Worm (Caenorhabditis elegans) whole organism, L4 larva: ENCODE data around the gene din-1.

Experiments
- aha-1 ChIP-seq: fragments of 150-350 bp; peaks from one replicate; lab custom pipeline; 2014; ENCODE audit warnings: missing biosample characterization, missing genetic modification characterization
- ama-1 ChIP-seq: fragments of 150-350 bp; optimal IDR thresholded peaks from 2 replicates; lab custom pipeline; 2014; ENCODE audit warnings: inconsistent platforms, mixed read lengths
- ctbp-1 ChIP-seq: fragments of 200-800 bp; sonication (Bioruptor generic); IDR thresholded peaks from 2 replicates; pipeline ENCODE4 v1.3.6; 2022; ENCODE audit warnings: missing genetic modification reagents, missing genetic modification characterization, missing compliant biosample characterization
- daf-19 ChIP-seq: fragments of 200-800 bp; sonication (Bioruptor generic); conservative IDR thresholded peaks from 2 replicates; pipeline ENCODE4 v1.3.6; 2022; ENCODE audit warnings: missing genetic modification characterization, missing compliant biosample characterization
- dve-1 ChIP-seq: sonication (generic microtip); optimal IDR thresholded peaks from 2 replicates; lab custom pipeline; 2017; ENCODE audit warnings: antibody characterized with exemption, mild to moderate bottlenecking, missing genetic modification characterization, missing compliant biosample characterization; ENCODE audit not compliant: insufficient read depth
- egl-43 ChIP-seq: fragments of 200-800 bp; sonication (Bioruptor generic); IDR thresholded peaks from 2 replicates; pipeline ENCODE4 v1.3.6; 2022; ENCODE audit warnings: missing genetic modification reagents, missing genetic modification characterization, missing compliant biosample characterization
- madf-5 ChIP-seq, 2 experiments: fragments of 200-800 bp; sonication (Bioruptor generic); IDR thresholded peaks; 2 replicates each; pipeline ENCODE4 v1.3.6; 2022; ENCODE audit warnings: missing compliant biosample characterization in 2 of 2, missing genetic modification characterization in 2 of 2
- nhr-6 ChIP-seq: fragments of 150-350 bp; optimal IDR thresholded peaks from 2 replicates; lab custom pipeline; 2014; ENCODE audit warnings: missing biosample characterization, missing genetic modification characterization
- nhr-76 ChIP-seq: fragments of 150-350 bp; optimal IDR thresholded peaks from 2 replicates; lab custom pipeline; 2014; ENCODE audit warnings: missing biosample characterization, missing genetic modification characterization
- set-16 ChIP-seq: fragments of 200-800 bp; sonication (Bioruptor generic); IDR thresholded peaks from 2 replicates; pipeline ENCODE4 v1.3.6; 2022; ENCODE audit warnings: missing genetic modification reagents, missing genetic modification characterization, missing compliant biosample characterization
- skn-1 ChIP-seq: fragments of 150-350 bp; optimal IDR thresholded peaks from 2 replicates; lab custom pipeline; 2014; ENCODE audit warnings: missing biosample characterization, missing genetic modification characterization
- unc-62 ChIP-seq, 3 experiments: fragments of 150-350 bp in 1 of 3; sonication (generic microtip); optimal IDR thresholded peaks in 2 of 3; peaks in 1 of 3; 1 replicate in 1 of 3; 2 replicates in 2 of 3; lab custom pipeline; 2014 to 2017; ENCODE audit warnings: missing biosample characterization in 3 of 3, missing genetic modification characterization in 3 of 3, missing genetic modification reagents in 3 of 3, missing genotype in 1 of 3
- vab-7 ChIP-seq: fragments of 200-800 bp; sonication (Bioruptor generic); IDR thresholded peaks from 2 replicates; pipeline ENCODE4 v1.3.6; 2022; ENCODE audit warnings: missing genetic modification reagents, missing genetic modification characterization, missing compliant biosample characterization

din-1 gene

DNA sequence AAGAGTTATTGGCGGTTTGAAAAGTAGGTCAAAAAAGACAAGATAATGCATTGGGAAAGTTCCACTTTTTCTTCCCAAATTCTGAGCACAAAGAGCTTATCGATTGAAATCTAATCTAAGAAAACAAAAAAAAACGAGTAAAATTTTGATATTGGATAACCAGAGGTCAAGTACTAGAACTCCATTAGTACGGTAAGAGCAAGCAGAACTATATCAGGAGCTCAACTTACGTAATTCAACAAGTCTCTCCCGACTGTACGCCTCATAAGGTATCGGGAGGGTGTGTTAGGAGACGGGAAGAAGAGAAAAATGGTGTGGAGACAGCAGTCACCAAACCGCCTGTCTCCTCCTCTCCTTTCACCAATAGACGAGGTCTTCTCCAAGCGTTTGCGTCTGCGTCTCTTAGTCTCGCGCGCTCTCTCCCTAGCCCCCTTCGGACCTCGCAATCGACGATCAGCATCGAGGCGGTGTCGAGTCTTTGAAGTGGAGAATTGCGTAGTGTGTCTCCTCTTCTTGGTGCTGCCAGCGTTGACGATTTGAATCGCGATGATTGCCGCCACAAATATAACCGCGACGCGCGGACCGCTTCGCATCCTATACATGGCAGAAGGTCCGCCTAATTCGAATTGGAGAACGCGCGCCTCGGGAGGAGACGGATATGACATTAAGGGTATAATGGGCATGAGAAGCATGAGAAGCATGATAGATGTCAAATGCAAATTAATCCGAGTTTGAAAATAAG, 66.3 kb downstream of the din-1 start, which contains the start of gene F54D5.5:
Gene F54D5.5, minus strand, starts transcription at position 51 of the 742 bp plus-strand sequence.
- peak; percentile 43 for TF ChIP-seq aha-1
- 0 out of 4 replicates have a peak, but pooled peaks of 1 of the 2 experiments have one; percentile 60 for TF ChIP-seq madf-5 (GFP tag; IDR thresholded peaks at IDR 0.05; lab: Robert Waterston, UW)
- TF ChIP-seq vab-7 (GFP tag; lab: Robert Waterston, UW): no peak
- no peak for TF ChIP-seq ctbp-1 (GFP tag; lab: Robert Waterston, UW)
- no peak for TF ChIP-seq nhr-76 (tag; lab: Kevin White, UChicago)
- TF ChIP-seq daf-19 (GFP tag; lab: Robert Waterston, UW): no peak
- peak; percentile 68 for TF ChIP-seq set-16 (GFP tag; lab: Robert Waterston, UW)
- peak; percentile 37 for TF ChIP-seq nhr-6 (tag; lab: Kevin White, UChicago)
- TF ChIP-seq skn-1 (tag; lab: Kevin White, UChicago): no peak
- peak; percentile 69; the same call in 1 of the 2 replicates for TF ChIP-seq egl-43 (GFP tag; lab: Robert Waterston, UW)
- peak in 1 of 2 experiments; percentile 31 for TF ChIP-seq unc-62 (GFP tag; optimal IDR thresholded peaks at IDR 0.05 in 1 of 2; lab: Kevin White, UChicago)
- no peak for TF ChIP-seq unc-62 (tag; optimal IDR thresholded peaks at IDR 0.05; lab: Kevin White, UChicago)
- TF ChIP-seq ama-1: no peak
- no peak for TF ChIP-seq dve-1 (tag; lab: Kevin White, UChicago)
